Worm (Caenorhabditis elegans): ENCODE results near the gene ugt-41.

- TF ChIP-seq mcd-1 (GFP tag; IDR thresholded peaks at IDR 0.05) (no peak), ztf-25 (GFP tag; IDR thresholded peaks at IDR 0.05) (no peak), F52B5.7 (tag; optimal IDR thresholded peaks at IDR 0.05) (no peak), attf-6 (GFP tag; IDR thresholded peaks at IDR 0.05) (no peak), B0019.2 (GFP tag; conservative IDR thresholded peaks at IDR 0.05) (no peak), snpc-3.4 (tag; optimal IDR thresholded peaks at IDR 0.05) (no peak), C06A6.2 (GFP tag; conservative IDR thresholded peaks at IDR 0.05) (no peak)
These were observed 21.5 kb downstream of the ugt-41 start, which contains the start of gene ugt-40 for ce11 chrV:7141864-7142263.
